Worm (Caenorhabditis elegans) whole organism, L4 larva: ENCODE measurements around the gene F46C5.4.

Experiments
- aly-2 ChIP-seq: sonication (generic microtip); optimal IDR thresholded peaks from 2 replicates; lab custom pipeline; 2018; ENCODE audit warnings: missing biosample characterization, missing genetic modification characterization
- dmd-8 ChIP-seq: fragments of 200-800 bp; sonication (Bioruptor generic); IDR thresholded peaks from 2 replicates; pipeline ENCODE4 v1.3.6; 2022; ENCODE audit warnings: missing genetic modification characterization, missing compliant biosample characterization
- dpl-1 ChIP-seq: fragments of 150-350 bp; optimal IDR thresholded peaks from 2 replicates; lab custom pipeline; 2014; ENCODE audit warnings: missing biosample characterization, missing genetic modification reagents, missing genetic modification characterization
- fos-1 ChIP-seq: fragments of 150-350 bp; optimal IDR thresholded peaks from 2 replicates; lab custom pipeline; 2014; ENCODE audit warnings: missing biosample characterization, missing genetic modification characterization
- lin-13 ChIP-seq: fragments of 150-350 bp; optimal IDR thresholded peaks from 2 replicates; lab custom pipeline; 2014; ENCODE audit warnings: missing biosample characterization, missing genetic modification reagents, missing genetic modification characterization
- mep-1 ChIP-seq: fragments of 150-350 bp; sonication (generic microtip); optimal IDR thresholded peaks from 3 replicates; lab custom pipeline; 2014; ENCODE audit warnings: missing biosample characterization, missing genetic modification characterization
- nhr-77 ChIP-seq: fragments of 150-350 bp; optimal IDR thresholded peaks from 2 replicates; lab custom pipeline; 2014; ENCODE audit warnings: missing biosample characterization, missing genetic modification characterization
- spr-1 ChIP-seq: sonication (generic microtip); optimal IDR thresholded peaks from 2 replicates; lab custom pipeline; 2016; ENCODE audit warnings: mild to moderate bottlenecking, missing genetic modification characterization, missing compliant biosample characterization
- zag-1 ChIP-seq: fragments of 150-350 bp; optimal IDR thresholded peaks from 2 replicates; lab custom pipeline; 2014; ENCODE audit warnings: missing biosample characterization, missing genetic modification characterization

DNA sequence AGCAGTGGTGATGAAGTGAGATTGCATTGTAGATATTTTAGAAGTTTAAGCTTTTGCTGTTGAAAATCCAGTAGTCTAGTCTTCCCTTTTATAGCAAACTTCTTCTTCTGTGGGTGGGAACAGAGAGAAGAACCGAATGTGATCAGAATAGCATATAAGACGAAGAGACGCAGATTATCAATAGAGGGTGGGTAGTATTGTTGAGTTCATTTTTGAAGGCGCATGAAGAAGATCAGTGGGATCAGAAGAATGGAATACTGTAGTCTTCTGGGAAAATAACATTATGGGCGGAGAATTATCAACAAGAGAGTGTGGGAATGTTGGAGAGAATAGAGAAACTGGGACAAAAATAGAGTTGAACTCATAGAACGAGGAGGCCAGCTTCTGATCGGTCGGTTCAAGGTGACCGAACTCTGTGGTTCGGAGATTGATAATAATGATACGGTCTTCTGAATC lies 14.7 kb upstream of the F46C5.4 start, which contains the start of gene F46C5.1:
- TF ChIP-seq spr-1, result no peak
- TF ChIP-seq dmd-8 (GFP tag; lab: Robert Waterston, UW), result no peak
- TF ChIP-seq dpl-1 (GFP tag; lab: Kevin White, UChicago), result no peak
- no peak for TF ChIP-seq nhr-77 (tag; lab: Kevin White, UChicago)
- no peak for TF ChIP-seq mep-1 (tag; lab: Kevin White, UChicago)
- no peak for TF ChIP-seq aly-2 (tag; lab: Kevin White, UChicago)
- TF ChIP-seq lin-13 (GFP tag; lab: Kevin White, UChicago), result no peak
- TF ChIP-seq fos-1, result no peak
- no peak for TF ChIP-seq zag-1 (tag; lab: Kevin White, UChicago)
